Worm (Caenorhabditis elegans): Measurements from ENCODE around the gene F53G2.3.

- TF ChIP-seq ztf-11 (tag; optimal IDR thresholded peaks at IDR 0.05) (no peak), ama-1 (optimal IDR thresholded peaks at IDR 0.05) (no peak), zag-1 (tag; optimal IDR thresholded peaks at IDR 0.05) (no peak), nhr-129 (tag; optimal IDR thresholded peaks at IDR 0.05) (no peak), fos-1 (tag; optimal IDR thresholded peaks at IDR 0.05) (no peak)
Measured at ce11 chrII:2468885-2469284, 11.3 kb upstream of the F53G2.3 start.

Measured in whole organism, L2 larva.